Worm (Caenorhabditis elegans) whole organism, mixed stage, embryonic: ENCODE results near the gene F53C3.11.

Experiments used
- blmp-1 ChIP-seq: fragments of 150-350 bp; optimal IDR thresholded peaks from 2 replicates; lab custom pipeline; 2014; ENCODE audit warnings: missing biosample characterization, missing genetic modification characterization
- ceh-43 ChIP-seq: fragments of 200-800 bp; sonication (Bioruptor generic); optimal IDR thresholded peaks from 2 replicates; lab custom pipeline; 2018; ENCODE audit warnings: mild to moderate bottlenecking, missing genetic modification characterization, moderate library complexity, missing compliant biosample characterization
- ceh-83 ChIP-seq: fragments of 200-800 bp; sonication (Bioruptor generic); optimal IDR thresholded peaks from 2 replicates; lab custom pipeline; 2018; ENCODE audit warnings: mild to moderate bottlenecking, missing genetic modification characterization, missing compliant biosample characterization
- ces-1 ChIP-seq: fragments of 150-350 bp; optimal IDR thresholded peaks from 2 replicates; lab custom pipeline; 2014; ENCODE audit warnings: missing biosample characterization, missing genetic modification reagents, missing genetic modification characterization
- elt-1 ChIP-seq: sonication (generic microtip); optimal IDR thresholded peaks from 2 replicates; lab custom pipeline; 2017; ENCODE audit warnings: missing genetic modification characterization, mild to moderate bottlenecking, missing compliant biosample characterization, antibody characterized with exemption, moderate library complexity, borderline replicate concordance; ENCODE audit not compliant: insufficient read depth
- ham-2 ChIP-seq: fragments of 200-800 bp; sonication (Bioruptor generic); optimal IDR thresholded peaks from 2 replicates; lab custom pipeline; 2018; ENCODE audit warnings: mild to moderate bottlenecking, missing genetic modification characterization, missing compliant biosample characterization
- lsy-2 ChIP-seq: fragments of 150-350 bp; optimal IDR thresholded peaks from 2 replicates; lab custom pipeline; 2014; ENCODE audit warnings: missing biosample characterization, missing genetic modification characterization
- mep-1 ChIP-seq: fragments of 150-350 bp; optimal IDR thresholded peaks from 2 replicates; lab custom pipeline; 2017; ENCODE audit warnings: missing biosample characterization, missing genetic modification reagents, missing genetic modification characterization, inconsistent platforms
- nhr-12 ChIP-seq: fragments of 150-350 bp; optimal IDR thresholded peaks from 2 replicates; lab custom pipeline; 2014; ENCODE audit warnings: missing biosample characterization, missing genetic modification characterization
- nhr-237 ChIP-seq: fragments of 150-350 bp; optimal IDR thresholded peaks from 2 replicates; lab custom pipeline; 2014; ENCODE audit warnings: missing biosample characterization, missing genetic modification characterization
- snpc-4 ChIP-seq: fragments of 150-350 bp; optimal IDR thresholded peaks from 2 replicates; lab custom pipeline; 2014; ENCODE audit warnings: missing biosample characterization, missing genetic modification characterization
- unc-39 ChIP-seq: fragments of 150-350 bp; optimal IDR thresholded peaks from 2 replicates; lab custom pipeline; 2014; ENCODE audit warnings: missing biosample characterization, missing genetic modification characterization
- unc-62 ChIP-seq: fragments of 150-350 bp; optimal IDR thresholded peaks from 2 replicates; lab custom pipeline; 2014; ENCODE audit warnings: missing biosample characterization, missing genetic modification reagents, missing genetic modification characterization
- ztf-11 ChIP-seq: fragments of 150-350 bp; optimal IDR thresholded peaks from 2 replicates; lab custom pipeline; 2014; ENCODE audit warnings: missing biosample characterization, missing genetic modification characterization

DNA sequence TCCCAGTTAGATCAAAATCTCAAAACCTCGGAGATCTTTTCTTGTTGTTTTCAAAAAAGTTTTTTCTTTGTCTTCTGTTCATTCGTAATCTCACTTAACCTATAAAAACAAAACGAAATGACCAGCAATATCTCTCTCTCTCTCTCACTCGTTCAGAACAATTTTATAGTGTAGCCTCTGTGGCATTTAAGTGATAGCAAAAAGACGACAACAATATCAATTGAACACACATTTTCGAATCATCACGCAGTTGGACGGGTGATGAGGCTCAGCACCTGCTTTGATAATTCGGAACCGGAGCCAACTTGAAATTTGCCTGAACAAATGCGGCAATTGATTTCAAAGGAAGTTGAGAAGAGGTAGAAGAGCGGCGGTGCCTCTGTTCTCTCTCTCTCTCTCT lies 45.9 kb upstream of the F53C3.11 start:
- TF ChIP-seq snpc-4 (tag; lab: Kevin White, UChicago) (no peak), ces-1 (GFP tag; lab: Kevin White, UChicago) (no peak), ceh-83 (GFP tag; lab: Kevin White, UChicago) (no peak), unc-39 (tag; lab: Kevin White, UChicago) (no peak), ham-2 (GFP tag; lab: Kevin White, UChicago) (no peak), unc-62 (GFP tag; lab: Kevin White, UChicago) (no peak), nhr-12 (tag; lab: Kevin White, UChicago) (no peak), blmp-1 (no peak), lsy-2 (tag; lab: Kevin White, UChicago) (no peak), nhr-237 (tag; lab: Kevin White, UChicago) (no peak), ztf-11 (tag; lab: Kevin White, UChicago) (no peak), ceh-43 (GFP tag; lab: Kevin White, UChicago) (no peak), elt-1 (tag; lab: Kevin White, UChicago) (no peak), mep-1 (no peak)
